Fruit fly (Drosophila melanogaster) whole organism, embryonic: ENCODE measurements around the gene CG11158.
A peak's percentile ranks its signal among the peaks of the same experiment; 100 is the strongest.

Experiments used
- BEAF-32 ChIP-seq: fragments of 200-800 bp; sonication (Bioruptor generic); optimal IDR thresholded peaks from 3 replicates; lab custom pipeline; 2017; ENCODE audit warnings: missing biosample characterization, missing genetic modification characterization, mild to moderate bottlenecking, moderate library complexity, missing genetic modification reagents
- BtbVII ChIP-seq: fragments of 200-800 bp; sonication (Bioruptor generic); optimal IDR thresholded peaks from 3 replicates; lab custom pipeline; 2017; ENCODE audit warnings: missing biosample characterization, mild to moderate bottlenecking, missing genetic modification characterization
- CG10147 ChIP-seq: fragments of 200-800 bp; sonication (Bioruptor generic); optimal IDR thresholded peaks from 2 replicates; lab custom pipeline; 2019; ENCODE audit warnings: missing biosample characterization, mild to moderate bottlenecking, missing genetic modification characterization, moderate library complexity
- CG10543 ChIP-seq: fragments of 200-800 bp; sonication (Bioruptor generic); optimal IDR thresholded peaks from 3 replicates; lab custom pipeline; 2017; ENCODE audit warnings: missing biosample characterization, mild to moderate bottlenecking, missing genetic modification characterization, moderate library complexity
- CG12391 ChIP-seq: fragments of 200-800 bp; sonication (Bioruptor generic); optimal IDR thresholded peaks from 3 replicates; lab custom pipeline; 2018; ENCODE audit warnings: missing biosample characterization, mild to moderate bottlenecking, missing genetic modification characterization, moderate library complexity
- CG12942 ChIP-seq: fragments of 200-800 bp; sonication (Bioruptor generic); optimal IDR thresholded peaks from 3 replicates; lab custom pipeline; 2016; ENCODE audit warnings: missing biosample characterization, missing genetic modification characterization
- CG13296 ChIP-seq: fragments of 200-800 bp; sonication (Bioruptor generic); optimal IDR thresholded peaks from 3 replicates; lab custom pipeline; 2018; ENCODE audit warnings: missing biosample characterization, mild to moderate bottlenecking, missing genetic modification characterization
- CG13894 ChIP-seq: fragments of 200-800 bp; sonication (Bioruptor generic); optimal IDR thresholded peaks from 3 replicates; lab custom pipeline; 2018; ENCODE audit warnings: missing biosample characterization, mild to moderate bottlenecking, missing genetic modification characterization, moderate library complexity
- CG14014 ChIP-seq: fragments of 200-800 bp; sonication (Bioruptor generic); IDR thresholded peaks from 2 replicates; pipeline ENCODE4 v1.3.6; 2022; ENCODE audit warnings: missing biosample characterization, missing genetic modification characterization
- CG15479 ChIP-seq: fragments of 200-800 bp; sonication (Bioruptor generic); optimal IDR thresholded peaks from 3 replicates; lab custom pipeline; 2019; ENCODE audit warnings: missing biosample characterization, mild to moderate bottlenecking, missing genetic modification characterization, moderate library complexity
- CG15514 ChIP-seq: fragments of 200-800 bp; sonication (Bioruptor generic); optimal IDR thresholded peaks from 3 replicates; lab custom pipeline; 2017; ENCODE audit warnings: missing biosample characterization, missing genetic modification characterization, mild to moderate bottlenecking, moderate library complexity, missing genetic modification reagents
- CG18262 ChIP-seq: fragments of 200-800 bp; optimal IDR thresholded peaks from 3 replicates; lab custom pipeline; 2019; ENCODE audit warnings: missing biosample characterization, mild to moderate bottlenecking, missing genetic modification characterization, moderate library complexity
- CG1832 ChIP-seq: fragments of 200-800 bp; sonication (Bioruptor generic); optimal IDR thresholded peaks from 2 replicates; lab custom pipeline; 2017; ENCODE audit warnings: missing biosample characterization, mild to moderate bottlenecking, missing genetic modification characterization, inconsistent platforms
- CG34224 ChIP-seq: fragments of 200-800 bp; sonication (Bioruptor generic); IDR thresholded peaks from 3 replicates; pipeline ENCODE4 v1.3.6; 2022; ENCODE audit warnings: missing biosample characterization, missing genetic modification characterization; ENCODE audit not compliant: partially characterized antibody
- CG4282 ChIP-seq: fragments of 200-800 bp; sonication (Bioruptor generic); optimal IDR thresholded peaks from 2 replicates; lab custom pipeline; 2016; ENCODE audit warnings: missing biosample characterization, missing genetic modification characterization
- CG4617 ChIP-seq: fragments of 200-800 bp; sonication (Bioruptor generic); optimal IDR thresholded peaks from 3 replicates; lab custom pipeline; 2016; ENCODE audit warnings: missing biosample characterization, missing genetic modification characterization, borderline replicate concordance
- CG6175 ChIP-seq: fragments of 200-800 bp; sonication (Bioruptor generic); IDR thresholded peaks from 3 replicates; pipeline ENCODE4 v1.3.6; 2022; ENCODE audit warnings: missing biosample characterization, missing genetic modification characterization
- CG6654 ChIP-seq: fragments of 200-800 bp; sonication (Bioruptor generic); optimal IDR thresholded peaks from 2 replicates; lab custom pipeline; 2017; ENCODE audit warnings: missing biosample characterization, mild to moderate bottlenecking, missing genetic modification characterization
- CG8290 ChIP-seq, 3 experiments: fragments of 200-800 bp; sonication (Bioruptor generic); optimal IDR thresholded peaks; 2 replicates each; lab custom pipeline; 2016 to 2019; ENCODE audit warnings: missing biosample characterization in 3 of 3, missing genetic modification characterization in 3 of 3, mild to moderate bottlenecking in 2 of 3, moderate library complexity in 1 of 3
- CG9437 ChIP-seq: fragments of 200-800 bp; sonication (Bioruptor generic); optimal IDR thresholded peaks from 2 replicates; lab custom pipeline; 2018; ENCODE audit warnings: missing biosample characterization, mild to moderate bottlenecking, missing genetic modification characterization
- D ChIP-seq, 2 experiments: fragments of 200-800 bp in 1 of 2; fragments of >200 bp in 1 of 2; sonication (Bioruptor generic) in 1 of 2; optimal IDR thresholded peaks; 2 replicates in 1 of 2; 3 replicates in 1 of 2; lab custom pipeline; 2017; ENCODE audit warnings: mild to moderate bottlenecking in 1 of 2, missing biosample characterization in 1 of 2, missing genetic modification characterization in 1 of 2, missing genetic modification reagents in 1 of 2
- D19A ChIP-seq: fragments of 200-800 bp; optimal IDR thresholded peaks from 3 replicates; lab custom pipeline; 2019; ENCODE audit warnings: missing biosample characterization, mild to moderate bottlenecking, missing genetic modification characterization, moderate library complexity
- Deaf1 ChIP-seq: fragments of 200-800 bp; optimal IDR thresholded peaks from 3 replicates; lab custom pipeline; 2019; ENCODE audit warnings: missing biosample characterization, mild to moderate bottlenecking, missing genetic modification characterization, moderate library complexity
- Dip2 ChIP-seq: fragments of 200-800 bp; sonication (Bioruptor generic); IDR thresholded peaks from 2 replicates; pipeline ENCODE4 v1.3.6; 2022; ENCODE audit warnings: missing biosample characterization, missing genetic modification characterization
- Ets65A ChIP-seq: fragments of 200-800 bp; sonication (Bioruptor generic); peaks from one replicate; lab custom pipeline; 2016; ENCODE audit warnings: missing biosample characterization, missing genetic modification characterization
- HLH3B ChIP-seq: fragments of 200-800 bp; sonication (Bioruptor generic); IDR thresholded peaks from 2 replicates; pipeline ENCODE4 v1.3.6; 2022; ENCODE audit warnings: missing biosample characterization, missing genetic modification characterization
- Hand ChIP-seq: fragments of 200-800 bp; sonication (Bioruptor generic); optimal IDR thresholded peaks from 2 replicates; lab custom pipeline; 2017; ENCODE audit warnings: mild to moderate bottlenecking, missing biosample characterization, missing genetic modification reagents, missing genetic modification characterization
- Med ChIP-seq: fragments of 200-800 bp; sonication (Bioruptor generic); peaks from one replicate; lab custom pipeline; 2016; ENCODE audit warnings: missing biosample characterization, missing genetic modification characterization, mild to moderate bottlenecking, inconsistent platforms, moderate library complexity
- Optix ChIP-seq: fragments of 200-800 bp; sonication (Bioruptor generic); IDR thresholded peaks from 3 replicates; pipeline ENCODE4 v1.3.6; 2022; ENCODE audit warnings: missing biosample characterization, missing genetic modification characterization
- Pdp1 ChIP-seq, 2 experiments: fragments of 200-800 bp; sonication (Bioruptor generic); optimal IDR thresholded peaks; 3 replicates each; lab custom pipeline; 2016; ENCODE audit warnings: missing biosample characterization in 2 of 2, missing genetic modification characterization in 2 of 2, mild to moderate bottlenecking in 1 of 2, moderate library complexity in 1 of 2
- Vsx1 ChIP-seq: fragments of 200-800 bp; sonication (Bioruptor generic); optimal IDR thresholded peaks from 2 replicates; lab custom pipeline; 2017; ENCODE audit warnings: missing biosample characterization, mild to moderate bottlenecking, missing genetic modification characterization, missing genetic modification reagents
- ab ChIP-seq: fragments of 200-800 bp; sonication (Bioruptor generic); optimal IDR thresholded peaks from 2 replicates; lab custom pipeline; 2016; ENCODE audit warnings: missing biosample characterization, missing genetic modification characterization
- ara ChIP-seq: fragments of 200-800 bp; sonication (Bioruptor generic); IDR thresholded peaks from 2 replicates; pipeline ENCODE4 v1.3.6; 2022; ENCODE audit warnings: missing biosample characterization, missing genetic modification characterization
- chif ChIP-seq, 2 experiments: fragments of 200-800 bp; sonication (Bioruptor generic); optimal IDR thresholded peaks; 3 replicates each; lab custom pipeline; 2016; ENCODE audit warnings: missing biosample characterization in 2 of 2, missing genetic modification characterization in 2 of 2
- chinmo ChIP-seq: fragments of 200-800 bp; sonication (Bioruptor generic); IDR thresholded peaks from 4 replicates; pipeline ENCODE4 v1.3.6; 2022; ENCODE audit warnings: missing biosample characterization, missing genetic modification characterization; ENCODE audit not compliant: partially characterized antibody
- ci ChIP-seq: fragments of 200-800 bp; sonication (Bioruptor generic); IDR thresholded peaks from 3 replicates; pipeline ENCODE4 v1.3.6; 2022; ENCODE audit warnings: missing biosample characterization, missing genetic modification characterization
- exex ChIP-seq: fragments of 200-800 bp; sonication (Bioruptor generic); optimal IDR thresholded peaks from 4 replicates; lab custom pipeline; 2018; ENCODE audit warnings: missing biosample characterization, mild to moderate bottlenecking, missing genetic modification characterization, moderate library complexity
- gfzf ChIP-seq: fragments of 200-800 bp; sonication (Bioruptor generic); optimal IDR thresholded peaks from 2 replicates; lab custom pipeline; 2016; ENCODE audit warnings: missing biosample characterization, mild to moderate bottlenecking, missing genetic modification characterization, moderate library complexity
- grn ChIP-seq: fragments of 200-800 bp; sonication (Bioruptor generic); optimal IDR thresholded peaks from 3 replicates; lab custom pipeline; 2017; ENCODE audit warnings: missing biosample characterization, missing genetic modification characterization
- gt ChIP-seq: fragments of 200-800 bp; sonication (Bioruptor generic); IDR thresholded peaks from 2 replicates; pipeline ENCODE4 v1.3.6; 2022; ENCODE audit warnings: missing biosample characterization, missing genetic modification characterization
- lab ChIP-seq: fragments of 200-800 bp; sonication (Bioruptor generic); optimal IDR thresholded peaks from 3 replicates; lab custom pipeline; 2017; ENCODE audit warnings: missing biosample characterization, missing genetic modification characterization, mild to moderate bottlenecking, moderate library complexity, missing genetic modification reagents
- lbe ChIP-seq: fragments of 200-800 bp; sonication (Bioruptor generic); optimal IDR thresholded peaks from 2 replicates; lab custom pipeline; 2016; ENCODE audit warnings: missing biosample characterization, mild to moderate bottlenecking, missing genetic modification characterization
- pzg ChIP-seq: fragments of 200-800 bp; sonication (Bioruptor generic); optimal IDR thresholded peaks from 3 replicates; lab custom pipeline; 2018; ENCODE audit warnings: missing biosample characterization, mild to moderate bottlenecking, missing genetic modification characterization, moderate library complexity
- sd ChIP-seq: fragments of 200-800 bp; sonication (Bioruptor generic); optimal IDR thresholded peaks from 3 replicates; lab custom pipeline; 2018; ENCODE audit warnings: missing biosample characterization, mild to moderate bottlenecking, missing genetic modification characterization, moderate library complexity
- sens ChIP-seq: fragments of 200-800 bp; sonication (Bioruptor generic); peaks from one replicate; lab custom pipeline; 2016; ENCODE audit warnings: missing biosample characterization, missing genetic modification characterization
- sens-2 ChIP-seq: fragments of 200-800 bp; sonication (Bioruptor generic); IDR thresholded peaks from 2 replicates; pipeline ENCODE4 v1.3.6; 2022; ENCODE audit warnings: missing biosample characterization, missing genetic modification characterization
- sisA ChIP-seq: fragments of 200-800 bp; sonication (Bioruptor generic); IDR thresholded peaks from 2 replicates; pipeline ENCODE4 v1.3.6; 2022; ENCODE audit warnings: missing biosample characterization, missing genetic modification characterization
- slbo ChIP-seq: fragments of 200-800 bp; sonication (Bioruptor generic); IDR thresholded peaks from 2 replicates; pipeline ENCODE4 v1.3.6; 2022; ENCODE audit warnings: missing biosample characterization, missing genetic modification characterization
- so ChIP-seq: fragments of 200-800 bp; sonication (Bioruptor generic); IDR thresholded peaks from 3 replicates; pipeline ENCODE4 v1.3.6; 2022; ENCODE audit warnings: missing biosample characterization, missing genetic modification characterization
- twi ChIP-seq: fragments of 200-800 bp; optimal IDR thresholded peaks from 2 replicates; lab custom pipeline; 2019; ENCODE audit warnings: missing biosample characterization, mild to moderate bottlenecking, missing genetic modification characterization, moderate library complexity

The CG11158 gene

dm6 chrX:13680262-13680661 is 2.5 kb upstream of the CG11158 start, which contains the start of gene CG12177 (continued):
- TF ChIP-seq BEAF-32 (GFP tag; lab: Kevin White, UChicago), result peak; percentile 9
- TF ChIP-seq CG15479 (GFP tag; lab: Kevin White, UChicago), result no peak
- TF ChIP-seq sd (tag; lab: Kevin White, UChicago), result peak; percentile 57
- TF ChIP-seq CG8290 (GFP tag; optimal IDR thresholded peaks at IDR 0.05; lab: Kevin White, UChicago), result no peak
- peak in 1 of 2 experiments; percentile 41 for TF ChIP-seq CG8290 (tag; optimal IDR thresholded peaks at IDR 0.05; lab: Kevin White, UChicago)
- TF ChIP-seq Hand, result no peak
- TF ChIP-seq chinmo, result peak; percentile 7; the same call in 1 of the 4 replicates
- no peak for TF ChIP-seq BtbVII (GFP tag; lab: Kevin White, UChicago)
- TF ChIP-seq pzg (GFP tag; lab: Kevin White, UChicago), result peak; percentile 15
- TF ChIP-seq chif (GFP tag; optimal IDR thresholded peaks at IDR 0.05; lab: Kevin White, UChicago), result no peak
- TF ChIP-seq Pdp1 (GFP tag; optimal IDR thresholded peaks at IDR 0.05; lab: Kevin White, UChicago), result peak in 1 of 2 experiments; percentile 66
- no peak for TF ChIP-seq CG9437 (GFP tag; lab: Kevin White, UChicago)
- no peak for TF ChIP-seq CG15514
- no peak for TF ChIP-seq gt
- peak; percentile 87 for TF ChIP-seq D19A (tag; lab: Kevin White, UChicago)
- no peak for TF ChIP-seq CG6175 (GFP tag; lab: Robert Waterston, UW)
- peak; percentile 32 for TF ChIP-seq Deaf1 (tag; lab: Kevin White, UChicago)
- TF ChIP-seq D (optimal IDR thresholded peaks at IDR 0.05; lab: Kevin White, UChicago), result no peak
- TF ChIP-seq D (GFP tag; optimal IDR thresholded peaks at IDR 0.05; lab: Kevin White, UChicago), result no peak
- TF ChIP-seq sens-2, result no peak
- TF ChIP-seq gfzf (GFP tag; lab: Kevin White, UChicago), result no peak
- TF ChIP-seq CG6654 (GFP tag; lab: Kevin White, UChicago), result no peak
- no peak for TF ChIP-seq so (GFP tag; lab: Robert Waterston, UW)
- TF ChIP-seq CG10543 (GFP tag; lab: Kevin White, UChicago), result peak; percentile 75
- TF ChIP-seq CG12391 (tag; lab: Kevin White, UChicago), result no peak
- no peak for TF ChIP-seq ci (GFP tag; lab: Robert Waterston, UW)
- TF ChIP-seq twi (tag; lab: Kevin White, UChicago), result peak; percentile 97
- peak; percentile 37 for TF ChIP-seq Ets65A (GFP tag; lab: Kevin White, UChicago)
- TF ChIP-seq Optix (GFP tag; lab: Robert Waterston, UW), result no peak
- no peak for TF ChIP-seq CG10147 (GFP tag; lab: Kevin White, UChicago)
- TF ChIP-seq ab, result no peak
- no peak for TF ChIP-seq CG4282 (GFP tag; lab: Kevin White, UChicago)
- TF ChIP-seq grn (GFP tag; lab: Kevin White, UChicago), result no peak
- TF ChIP-seq CG1832 (GFP tag; lab: Kevin White, UChicago), result no peak
- TF ChIP-seq Vsx1 (GFP tag; lab: Kevin White, UChicago), result no peak
- TF ChIP-seq CG18262 (tag; lab: Kevin White, UChicago), result no peak
- TF ChIP-seq, all 482 proteins: peak for 30

dm6 chrX:13681906-13682305 is 846 bp upstream of the CG11158 start:
- TF ChIP-seq HLH3B, result 0 out of 2 replicates have a peak, but pooled peaks have one; percentile 24
- TF ChIP-seq CG13296 (GFP tag; lab: Kevin White, UChicago), result peak; percentile 25
- TF ChIP-seq CG14014 (GFP tag; lab: Robert Waterston, UW), result no peak
- no peak for TF ChIP-seq CG4617
- TF ChIP-seq lbe (GFP tag; lab: Kevin White, UChicago), result no peak
- TF ChIP-seq exex, result peak; percentile 51
- TF ChIP-seq slbo (GFP tag; lab: Robert Waterston, UW), result peak; percentile 38
- no peak for TF ChIP-seq CG12942
- no peak for TF ChIP-seq sisA (GFP tag; lab: Robert Waterston, UW)
- no peak for TF ChIP-seq CG13894 (tag; lab: Kevin White, UChicago)
- no peak for TF ChIP-seq ara (GFP tag; lab: Robert Waterston, UW)
- TF ChIP-seq lab (GFP tag; lab: Kevin White, UChicago), result peak; percentile 21
- peak; percentile 75 for TF ChIP-seq Med
- TF ChIP-seq CG1832 (GFP tag; lab: Kevin White, UChicago), result no peak
- peak; percentile 61 for TF ChIP-seq sens (GFP tag; lab: Kevin White, UChicago)
- TF ChIP-seq CG34224 (GFP tag; lab: Robert Waterston, UW), result no peak
- TF ChIP-seq Dip2 (GFP tag; lab: Robert Waterston, UW), result no peak
